Worm (Caenorhabditis elegans): Measurements from ENCODE around the gene C53B4.2.

C53B4.2 gene

ce11 chrIV:8984566-8984965 is 18.6 kb downstream of the C53B4.2 start, which contains the start of gene nstp-1:
TSS of gene nstp-1 (plus strand) at chrIV:8984866.
- no peak for TF ChIP-seq xnd-1 (tag; optimal IDR thresholded peaks at IDR 0.05)
- no peak for TF ChIP-seq zfh-2 (GFP tag; conservative IDR thresholded peaks at IDR 0.05)
- TF ChIP-seq lin-26 (GFP tag; IDR thresholded peaks at IDR 0.05) = no peak
- no peak for TF ChIP-seq hsf-1 (GFP tag; IDR thresholded peaks at IDR 0.05)
- no peak for TF ChIP-seq nfyb-1 (GFP tag; IDR thresholded peaks at IDR 0.05)
- no peak for TF ChIP-seq ceh-100 (GFP tag; IDR thresholded peaks at IDR 0.05)
- no peak for TF ChIP-seq ztf-26 (tag; optimal IDR thresholded peaks at IDR 0.05)
- TF ChIP-seq egrh-3 (GFP tag; IDR thresholded peaks at IDR 0.05) = no peak
- no peak for TF ChIP-seq F23B12.7 (tag; optimal IDR thresholded peaks at IDR 0.05; ENCODE audit: insufficient read depth)
- TF ChIP-seq ets-4 (GFP tag; optimal IDR thresholded peaks at IDR 0.05) = no peak
- no peak for TF ChIP-seq lsl-1 (GFP tag; optimal IDR thresholded peaks at IDR 0.05)
- TF ChIP-seq sea-2 (GFP tag; IDR thresholded peaks at IDR 0.05) = no peak
- no peak for TF ChIP-seq sdz-38 (tag; optimal IDR thresholded peaks at IDR 0.05)
- no peak for TF ChIP-seq madf-6 (GFP tag; IDR thresholded peaks at IDR 0.05)
- TF ChIP-seq F39B2.1 (GFP tag; IDR thresholded peaks at IDR 0.05) = no peak
- no peak for TF ChIP-seq ceh-79 (tag; optimal IDR thresholded peaks at IDR 0.05)

- TF ChIP-seq nhr-80 (tag; optimal IDR thresholded peaks at IDR 0.05) = peak; percentile 31
- TF ChIP-seq rcor-1 (GFP tag; IDR thresholded peaks at IDR 0.05) = no peak
- TF ChIP-seq hmg-1.2 (GFP tag; IDR thresholded peaks at IDR 0.05) = peak; percentile 82
Observed at ce11 chrIV:8986761-8987316, 20.9 kb downstream of the C53B4.2 start, which contains the start of gene bre-1. TSS of gene bre-1 (plus strand) at chrIV:8987266.

ce11 chrIV:8992786-8993185 is 26.8 kb downstream of the C53B4.2 start, which contains the start of gene mltn-12:
TSS of gene mltn-12 (plus strand) at chrIV:8993086.
- TF ChIP-seq mes-4 (tag; optimal IDR thresholded peaks at IDR 0.05) (no peak), hsf-1 (GFP tag; IDR thresholded peaks at IDR 0.05) (no peak), snpc-1.3 (tag; optimal IDR thresholded peaks at IDR 0.05; ENCODE audit: insufficient read depth) (no peak), mcd-1 (GFP tag; IDR thresholded peaks at IDR 0.05) (no peak), ceh-79 (tag; optimal IDR thresholded peaks at IDR 0.05) (no peak), snpc-3.4 (tag; optimal IDR thresholded peaks at IDR 0.05) (no peak), nfyb-1 (GFP tag; IDR thresholded peaks at IDR 0.05) (no peak), Y53G8AR.9 (GFP tag; conservative IDR thresholded peaks at IDR 0.05) (no peak), F49E8.2 (tag; optimal IDR thresholded peaks at IDR 0.05; ENCODE audit: insufficient read depth) (no peak), unc-62 (GFP tag; optimal IDR thresholded peaks at IDR 0.05) (no peak), dpl-1 (GFP tag; optimal IDR thresholded peaks at IDR 0.05) (no peak), ztf-25 (GFP tag; IDR thresholded peaks at IDR 0.05) (no peak), snpc-4 (GFP tag; optimal IDR thresholded peaks at IDR 0.05) (no peak), snpc-4 (tag; optimal IDR thresholded peaks at IDR 0.05) (no peak), fkh-3 (tag; optimal IDR thresholded peaks at IDR 0.05) (no peak), ztf-22 (GFP tag; optimal IDR thresholded peaks at IDR 0.05) (no peak), sea-2 (GFP tag; IDR thresholded peaks at IDR 0.05) (no peak), B0019.2 (GFP tag; conservative IDR thresholded peaks at IDR 0.05) (no peak), ceh-58 (GFP tag; IDR thresholded peaks at IDR 0.05) (no peak)

- TF ChIP-seq let-607 (tag; optimal IDR thresholded peaks at IDR 0.05) (no peak), Y56A3A.18 (GFP tag; IDR thresholded peaks at IDR 0.05) (no peak), B0019.2 (GFP tag; conservative IDR thresholded peaks at IDR 0.05) (no peak), ztf-28 (GFP tag; IDR thresholded peaks at IDR 0.05) (no peak), nfyb-1 (GFP tag; IDR thresholded peaks at IDR 0.05) (no peak), snpc-1.1 (tag; optimal IDR thresholded peaks at IDR 0.05; ENCODE audit: insufficient read depth) (peak; percentile 53), zim-3 (tag; optimal IDR thresholded peaks at IDR 0.05) (no peak), ceh-79 (tag; optimal IDR thresholded peaks at IDR 0.05) (no peak), ekl-4 (GFP tag; IDR thresholded peaks at IDR 0.05) (no peak), ztf-26 (tag; optimal IDR thresholded peaks at IDR 0.05) (no peak), snpc-4 (GFP tag; optimal IDR thresholded peaks at IDR 0.05) (no peak), snpc-4 (tag; optimal IDR thresholded peaks at IDR 0.05) (peak in 2 of 4 experiments; percentile 4 to 63), tlf-1 (GFP tag; optimal IDR thresholded peaks at IDR 0.05) (no peak), ztf-3 (GFP tag; optimal IDR thresholded peaks at IDR 0.05) (no peak)
Observed at ce11 chrIV:8994487-8994886, 28.5 kb downstream of the C53B4.2 start.

Data from whole organism, young adult.